Fruit fly (Drosophila melanogaster): ENCODE measurements around the gene mld.
A peak's percentile ranks its signal among the peaks of the same experiment; 100 is the strongest.

The mld gene

dm6 chr3R:24556554-24556953 lies 28.9 kb upstream of the mld start:
- TF ChIP-seq cyc (GFP tag; optimal IDR thresholded peaks at IDR 0.05) (no peak), Eip78C (GFP tag) (no peak), Sox102F (GFP tag; optimal IDR thresholded peaks at IDR 0.05) (no peak), topi (GFP tag; optimal IDR thresholded peaks at IDR 0.05) (no peak)

- TF ChIP-seq dsx (GFP tag; optimal IDR thresholded peaks at IDR 0.05; ENCODE audit: poor library complexity, severe bottlenecking) = no peak
- peak; percentile 67 for TF ChIP-seq cyc (GFP tag; optimal IDR thresholded peaks at IDR 0.05)
- TF ChIP-seq CG31627 (GFP tag; optimal IDR thresholded peaks at IDR 0.05) = peak; percentile 79
- TF ChIP-seq CG6808 (GFP tag; optimal IDR thresholded peaks at IDR 0.05) = no peak
- TF ChIP-seq Eip93F (GFP tag; optimal IDR thresholded peaks at IDR 0.05) = no peak
- no peak for TF ChIP-seq CG10631 (GFP tag; optimal IDR thresholded peaks at IDR 0.05)
- no peak for TF ChIP-seq CG1621 (tag; optimal IDR thresholded peaks at IDR 0.05)
- peak; percentile 12 for TF ChIP-seq CG11902 (GFP tag; optimal IDR thresholded peaks at IDR 0.05)
- peak; percentile 1 for TF ChIP-seq CG3032 (tag; optimal IDR thresholded peaks at IDR 0.05)
- TF ChIP-seq Hr38 (GFP tag; optimal IDR thresholded peaks at IDR 0.05) = no peak
- TF ChIP-seq Hr4 (GFP tag; optimal IDR thresholded peaks at IDR 0.05) = peak; percentile 25
- peak; percentile 4 for TF ChIP-seq CG6792 (GFP tag; optimal IDR thresholded peaks at IDR 0.05)
- no peak for TF ChIP-seq dac (GFP tag; optimal IDR thresholded peaks at IDR 0.05)
- no peak for TF ChIP-seq Lpt (GFP tag; optimal IDR thresholded peaks at IDR 0.05)
- TF ChIP-seq acj6 (GFP tag; optimal IDR thresholded peaks at IDR 0.05) = peak; percentile 44
- TF ChIP-seq CG6854 (GFP tag; optimal IDR thresholded peaks at IDR 0.05) = peak; percentile 19
- no peak for TF ChIP-seq Sox102F (GFP tag; optimal IDR thresholded peaks at IDR 0.05)
- TF ChIP-seq CG9139 (GFP tag; optimal IDR thresholded peaks at IDR 0.05) = peak; percentile 52
- TF ChIP-seq svp (GFP tag) = peak; percentile 89
- TF ChIP-seq fkh (GFP tag; optimal IDR thresholded peaks at IDR 0.05) = no peak
- no peak for TF ChIP-seq CG4318 (GFP tag; optimal IDR thresholded peaks at IDR 0.05)
- TF ChIP-seq vri (GFP tag; optimal IDR thresholded peaks at IDR 0.05) = peak; percentile 45
- TF ChIP-seq eg (GFP tag; IDR thresholded peaks at IDR 0.05) = no peak
- no peak for TF ChIP-seq CG8632 (GFP tag; optimal IDR thresholded peaks at IDR 0.05)
- no peak for TF ChIP-seq Sox15 (GFP tag; optimal IDR thresholded peaks at IDR 0.05)
- TF ChIP-seq Eip75B (GFP tag; optimal IDR thresholded peaks at IDR 0.05) = no peak
- peak; percentile 48 for TF ChIP-seq OdsH (GFP tag; optimal IDR thresholded peaks at IDR 0.05)
- no peak for TF ChIP-seq CG10669 (GFP tag; optimal IDR thresholded peaks at IDR 0.05)
- no peak for TF ChIP-seq CG8119 (GFP tag; IDR thresholded peaks at IDR 0.05)
- peak; percentile 72 for TF ChIP-seq topi (GFP tag; optimal IDR thresholded peaks at IDR 0.05)
- no peak for TF ChIP-seq CG16779 (tag; optimal IDR thresholded peaks at IDR 0.05)
- TF ChIP-seq Eip78C (GFP tag) = peak; percentile 81
- no peak for TF ChIP-seq Ets96B (tag; optimal IDR thresholded peaks at IDR 0.05)
- TF ChIP-seq lz (GFP tag; optimal IDR thresholded peaks at IDR 0.05) = peak; percentile 56
- TF ChIP-seq CG6163 (GFP tag; IDR thresholded peaks at IDR 0.05) = no peak
- TF ChIP-seq fd59A (GFP tag; optimal IDR thresholded peaks at IDR 0.05) = no peak
- TF ChIP-seq Blimp-1 (GFP tag; optimal IDR thresholded peaks at IDR 0.05) = no peak
- no peak for TF ChIP-seq ss (GFP tag; optimal IDR thresholded peaks at IDR 0.05)
- TF ChIP-seq Sox14 (GFP tag; optimal IDR thresholded peaks at IDR 0.05) = peak; percentile 51
- TF ChIP-seq esn (GFP tag; optimal IDR thresholded peaks at IDR 0.05) = peak; percentile 56
- TF ChIP-seq CG3919 (GFP tag; optimal IDR thresholded peaks at IDR 0.05) = no peak
- TF ChIP-seq Smox (GFP tag; optimal IDR thresholded peaks at IDR 0.05) = no peak
- peak; percentile 13 for TF ChIP-seq Ets21C (GFP tag; optimal IDR thresholded peaks at IDR 0.05)
- peak; percentile 75 for TF ChIP-seq Hr39 (GFP tag; optimal IDR thresholded peaks at IDR 0.05)
- TF ChIP-seq CG32006 (GFP tag; optimal IDR thresholded peaks at IDR 0.05) = no peak
- no peak for TF ChIP-seq pdm3 (GFP tag; optimal IDR thresholded peaks at IDR 0.05)
- TF ChIP-seq Met (GFP tag; optimal IDR thresholded peaks at IDR 0.05) = peak; percentile 63
- TF ChIP-seq CG8319 (GFP tag; optimal IDR thresholded peaks at IDR 0.05) = no peak
- no peak for TF ChIP-seq Gug (GFP tag; IDR thresholded peaks at IDR 0.05)
- no peak for TF ChIP-seq CG11294 (GFP tag; IDR thresholded peaks at IDR 0.05)
Measured at dm6 chr3R:24557020-24557465, 28.4 kb upstream of the mld start.

Data from whole organism, prepupa.